Fruit fly (Drosophila melanogaster) whole organism, wandering third instar larva: ENCODE measurements around the gene ttk.
A peak's percentile ranks its signal among the peaks of the same experiment; 100 is the strongest.

Experiments used
- Abd-B ChIP-seq: fragments of >200 bp; optimal IDR thresholded peaks from 2 replicates; lab custom pipeline; 2017; ENCODE audit warnings: missing biosample characterization, missing genetic modification characterization
- CG32264 ChIP-seq: fragments of 200-800 bp; sonication (Bioruptor generic); optimal IDR thresholded peaks from 2 replicates; lab custom pipeline; 2016; ENCODE audit warnings: missing biosample characterization, missing genetic modification characterization
- CrebA ChIP-seq: fragments of 200-800 bp; sonication (Bioruptor generic); optimal IDR thresholded peaks from 2 replicates; lab custom pipeline; 2016; ENCODE audit warnings: missing biosample characterization, mild to moderate bottlenecking, missing genetic modification characterization, borderline replicate concordance
- Dfd ChIP-seq: fragments of >200 bp; optimal IDR thresholded peaks from 2 replicates; lab custom pipeline; 2017; ENCODE audit warnings: missing biosample characterization, missing genetic modification characterization
- Dif ChIP-seq: fragments of 200-275, 200-300 bp; sonication (Bioruptor generic); optimal IDR thresholded peaks from 2 replicates; lab custom pipeline; 2018; ENCODE audit warnings: missing biosample characterization, missing genetic modification characterization; ENCODE audit not compliant: partially characterized antibody
- GATAd ChIP-seq: sonication (Bioruptor generic); optimal IDR thresholded peaks from 2 replicates; lab custom pipeline; 2016; ENCODE audit warnings: missing biosample characterization, missing genetic modification characterization
- HLH106 ChIP-seq: fragments of 200-800 bp; optimal IDR thresholded peaks from 3 replicates; lab custom pipeline; 2019; ENCODE audit warnings: missing biosample characterization, mild to moderate bottlenecking, missing genetic modification characterization, moderate library complexity
- Hnf4 ChIP-seq: fragments of 200-800 bp; sonication (Bioruptor generic); optimal IDR thresholded peaks from 2 replicates; lab custom pipeline; 2016; ENCODE audit warnings: missing biosample characterization, mild to moderate bottlenecking, missing genetic modification characterization
- Hr78 ChIP-seq: fragments of >200 bp; optimal IDR thresholded peaks from 2 replicates; lab custom pipeline; 2017; ENCODE audit warnings: missing biosample characterization, missing genetic modification characterization
- Hr83 ChIP-seq: fragments of 200-300 bp; sonication (Bioruptor generic); optimal IDR thresholded peaks from 2 replicates; lab custom pipeline; 2016; ENCODE audit warnings: missing biosample characterization, mild to moderate bottlenecking, missing genetic modification characterization, moderate library complexity; ENCODE audit not compliant: poor library complexity, severe bottlenecking
- Jra ChIP-seq: sonication (Bioruptor generic); optimal IDR thresholded peaks from 2 replicates; lab custom pipeline; 2016; ENCODE audit warnings: missing biosample characterization, missing genetic modification characterization
- N ChIP-seq: fragments of >200 bp; optimal IDR thresholded peaks from 2 replicates; lab custom pipeline; 2018; ENCODE audit warnings: missing biosample characterization, missing external identifiers, missing genetic modification characterization
- Rel ChIP-seq, 2 experiments: fragments of 200-800 bp; sonication (Bioruptor generic) in 1 of 2; optimal IDR thresholded peaks; 2 replicates in 1 of 2; 3 replicates in 1 of 2; lab custom pipeline; 2016 to 2019; ENCODE audit warnings: mild to moderate bottlenecking in 2 of 2, missing biosample characterization in 2 of 2, missing genetic modification characterization in 2 of 2, moderate library complexity in 1 of 2
- Sp1 ChIP-seq: fragments of 200-800 bp; sonication (Bioruptor generic); optimal IDR thresholded peaks from 3 replicates; lab custom pipeline; 2019; ENCODE audit warnings: missing biosample characterization, mild to moderate bottlenecking, missing genetic modification characterization, moderate library complexity
- Vsx2 ChIP-seq: fragments of 200-300, 225-300 bp; sonication (Bioruptor generic); optimal IDR thresholded peaks from 2 replicates; lab custom pipeline; 2018; ENCODE audit warnings: missing biosample characterization, missing genetic modification characterization; ENCODE audit not compliant: partially characterized antibody
- br ChIP-seq: fragments of 200-800 bp; sonication (Bioruptor generic); optimal IDR thresholded peaks from 2 replicates; lab custom pipeline; 2016; ENCODE audit warnings: missing biosample characterization, missing genetic modification characterization
- dl ChIP-seq, 2 experiments: fragments of 175-275, 200-275 bp in 1 of 2; fragments of 200-275 bp in 1 of 2; sonication (Bioruptor generic); optimal IDR thresholded peaks; lab custom pipeline; 2018; ENCODE audit warnings: mild to moderate bottlenecking in 2 of 2, missing biosample characterization in 2 of 2, missing genetic modification characterization in 2 of 2, moderate library complexity in 2 of 2; ENCODE audit not compliant: partially characterized antibody in 2 of 2, insufficient read depth in 1 of 2
- dmrt93B ChIP-seq: fragments of 200-800 bp; sonication (Bioruptor generic); optimal IDR thresholded peaks from 2 replicates; lab custom pipeline; 2018; ENCODE audit warnings: missing biosample characterization, mild to moderate bottlenecking, missing genetic modification characterization
- dsf ChIP-seq: sonication (Bioruptor generic); optimal IDR thresholded peaks from 2 replicates; lab custom pipeline; 2016; ENCODE audit warnings: missing biosample characterization, missing genetic modification characterization, borderline replicate concordance
- ey ChIP-seq: fragments of 200-800 bp; sonication (Bioruptor generic); optimal IDR thresholded peaks from 2 replicates; lab custom pipeline; 2016; ENCODE audit warnings: missing biosample characterization, missing genetic modification characterization
- foxo ChIP-seq, 2 experiments: fragments of 200-800 bp; sonication (Bioruptor generic); optimal IDR thresholded peaks; 2 replicates in 1 of 2; 3 replicates in 1 of 2; lab custom pipeline; 2016 to 2017; ENCODE audit warnings: missing biosample characterization in 2 of 2, missing genetic modification characterization in 2 of 2
- fru ChIP-seq: fragments of 200-800 bp; sonication (Bioruptor generic); optimal IDR thresholded peaks from 3 replicates; lab custom pipeline; 2016; ENCODE audit warnings: missing biosample characterization, mild to moderate bottlenecking, missing genetic modification characterization
- h ChIP-seq: fragments of 200-800 bp; sonication (Bioruptor generic); optimal IDR thresholded peaks from 3 replicates; lab custom pipeline; 2016; ENCODE audit warnings: missing biosample characterization, mild to moderate bottlenecking, missing genetic modification characterization
- jim ChIP-seq: fragments of 175-275, 200-325 bp; sonication (Bioruptor generic); optimal IDR thresholded peaks from 2 replicates; lab custom pipeline; 2016; ENCODE audit warnings: missing biosample characterization, mild to moderate bottlenecking, missing genetic modification characterization
- lola ChIP-seq: fragments of >200 bp; optimal IDR thresholded peaks from 2 replicates; lab custom pipeline; 2017; ENCODE audit warnings: missing biosample characterization, missing genetic modification characterization
- pan ChIP-seq: fragments of >200 bp; optimal IDR thresholded peaks from 2 replicates; lab custom pipeline; 2017
- psq ChIP-seq: fragments of 200-800 bp; sonication (Bioruptor generic); optimal IDR thresholded peaks from 3 replicates; lab custom pipeline; 2017; ENCODE audit warnings: missing biosample characterization, mild to moderate bottlenecking, missing genetic modification characterization, moderate library complexity
- rgr ChIP-seq: fragments of 200-800 bp; sonication (Bioruptor generic); optimal IDR thresholded peaks from 3 replicates; lab custom pipeline; 2016; ENCODE audit warnings: missing biosample characterization, mild to moderate bottlenecking, missing genetic modification characterization
- sage ChIP-seq: fragments of 200-800 bp; sonication (Bioruptor generic); optimal IDR thresholded peaks from 2 replicates; lab custom pipeline; 2016; ENCODE audit warnings: missing biosample characterization, mild to moderate bottlenecking, missing genetic modification characterization
- woc ChIP-seq: sonication (Bioruptor generic); optimal IDR thresholded peaks from 2 replicates; lab custom pipeline; 2016; ENCODE audit warnings: missing biosample characterization, mild to moderate bottlenecking, missing genetic modification characterization

ttk gene

dm6 chr3R:31704524-31705215 lies 9.0 kb upstream of the ttk start:
- no peak for TF ChIP-seq dmrt93B (GFP tag; lab: Kevin White, UChicago)
- no peak for TF ChIP-seq fru (GFP tag; lab: Kevin White, UChicago)
- no peak for TF ChIP-seq dsf (GFP tag; lab: Kevin White, UChicago)
- TF ChIP-seq br (GFP tag; lab: Kevin White, UChicago), result no peak
- TF ChIP-seq Hr83 (GFP tag; lab: Kevin White, UChicago), result no peak

DNA sequence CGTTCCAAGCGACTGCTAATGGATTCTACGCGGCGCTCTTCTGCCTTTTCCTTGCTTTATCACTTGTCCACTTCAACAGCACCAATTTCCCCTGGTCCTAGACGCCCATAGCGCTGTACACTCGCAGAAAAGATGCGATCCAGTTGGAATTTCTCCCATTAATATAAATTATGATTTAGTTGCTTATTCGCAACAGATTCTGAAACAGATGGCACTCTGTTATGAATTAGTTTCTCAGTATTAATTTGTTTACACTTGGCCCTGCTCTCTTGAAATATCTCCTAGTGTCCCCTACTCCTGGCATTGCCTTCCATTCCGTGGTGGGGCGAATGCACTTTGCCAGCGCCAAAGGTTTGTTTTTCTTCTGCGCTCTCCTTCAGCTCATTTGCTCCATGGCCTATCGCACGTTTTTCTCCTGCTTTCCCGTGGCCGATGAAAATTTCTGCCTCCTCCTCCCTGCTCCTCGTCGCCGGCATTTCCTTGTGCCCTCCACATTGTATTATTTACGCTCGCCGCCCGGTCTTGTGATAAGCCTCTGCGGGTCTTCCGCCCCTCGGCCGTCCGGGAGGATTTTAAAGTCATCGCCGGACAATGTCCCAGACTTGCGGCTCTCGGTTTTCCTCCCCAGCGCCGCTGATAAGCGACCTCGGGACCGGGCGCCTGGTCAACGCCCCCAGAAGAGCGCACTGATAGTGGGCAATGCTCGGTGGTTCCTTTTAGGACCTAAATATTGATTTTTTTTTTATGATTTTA lies 7.3 kb upstream of the ttk start:
- TF ChIP-seq dmrt93B (GFP tag; lab: Kevin White, UChicago) (no peak), Hr83 (GFP tag; lab: Kevin White, UChicago) (no peak), br (GFP tag; lab: Kevin White, UChicago) (no peak), woc (no peak), HLH106 (no peak), sage (GFP tag; lab: Kevin White, UChicago) (no peak), Jra (no peak), Hr78 (no peak), psq (GFP tag; lab: Kevin White, UChicago) (no peak), Dfd (GFP tag; lab: Kevin White, UChicago) (no peak), ey (no peak), N (GFP tag; lab: Kevin White, UChicago) (no peak), CG32264 (GFP tag; lab: Kevin White, UChicago) (no peak), CrebA (no peak)

DNA sequence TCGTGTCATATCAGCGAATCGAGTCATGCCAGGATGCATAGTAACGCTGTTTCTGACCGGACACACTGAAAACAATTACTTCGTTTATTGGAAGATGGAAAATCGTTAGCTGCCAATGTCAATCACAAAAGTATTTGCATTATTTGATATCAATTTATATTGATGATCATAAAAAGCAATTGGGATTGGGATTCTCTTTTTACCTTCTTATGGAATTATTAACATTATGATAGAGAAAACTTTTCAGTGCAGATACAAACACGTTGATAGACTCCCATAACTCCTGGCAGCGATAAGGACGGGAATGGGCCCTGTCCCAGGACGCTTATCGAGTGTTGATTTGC lies 6.8 kb upstream of the ttk start:
- TF ChIP-seq CG32264 (GFP tag; lab: Kevin White, UChicago), result no peak
- no peak for TF ChIP-seq Hr83 (GFP tag; lab: Kevin White, UChicago)
- TF ChIP-seq woc, result no peak
- TF ChIP-seq Abd-B (GFP tag; lab: Kevin White, UChicago), result no peak
- TF ChIP-seq pan (lab: Kevin White, UChicago), result no peak
- TF ChIP-seq dsf (GFP tag; lab: Kevin White, UChicago), result no peak
- TF ChIP-seq Vsx2, result no peak
- TF ChIP-seq Dif (GFP tag; lab: Kevin White, UChicago), result no peak
- TF ChIP-seq sage (GFP tag; lab: Kevin White, UChicago), result no peak
- TF ChIP-seq lola (GFP tag; lab: Kevin White, UChicago), result no peak
- TF ChIP-seq Hnf4 (GFP tag; lab: Kevin White, UChicago), result no peak
- no peak for TF ChIP-seq GATAd (GFP tag; lab: Kevin White, UChicago)
- TF ChIP-seq dl (GFP tag; optimal IDR thresholded peaks at IDR 0.05; lab: Kevin White, UChicago; ENCODE audit: insufficient read depth in 1 of 2, partially characterized antibody in 2 of 2), result no peak
- no peak for TF ChIP-seq HLH106
- TF ChIP-seq CrebA, result no peak
- no peak for TF ChIP-seq jim (GFP tag; lab: Kevin White, UChicago)
- TF ChIP-seq Sp1 (GFP tag; lab: Kevin White, UChicago), result no peak
- no peak for TF ChIP-seq ey
- TF ChIP-seq Dfd (GFP tag; lab: Kevin White, UChicago), result no peak

- TF ChIP-seq CG32264 (GFP tag; lab: Kevin White, UChicago) (no peak), Hr83 (GFP tag; lab: Kevin White, UChicago) (no peak), Dfd (GFP tag; lab: Kevin White, UChicago) (no peak)
- TF ChIP-seq, all 38 proteins: peak for 0
These were observed 5.4 kb upstream of the ttk start, which contains the start of gene CG42693 for dm6 chr3R:31708240-31708639. Gene CG42693, minus strand, starts transcription at chr3R:31708340.

dm6 chr3R:31709142-31709541 lies 4.5 kb upstream of the ttk start:
- peak; percentile 40 for TF ChIP-seq HLH106
- no peak for TF ChIP-seq Rel (GFP tag; optimal IDR thresholded peaks at IDR 0.05; lab: Kevin White, UChicago)
- TF ChIP-seq Rel (tag; optimal IDR thresholded peaks at IDR 0.05; lab: Kevin White, UChicago), result no peak
- no peak for TF ChIP-seq psq (GFP tag; lab: Kevin White, UChicago)
- peak; percentile 39 for TF ChIP-seq rgr (GFP tag; lab: Kevin White, UChicago)
- peak; percentile 22 for TF ChIP-seq fru (GFP tag; lab: Kevin White, UChicago)
- TF ChIP-seq br (GFP tag; lab: Kevin White, UChicago), result no peak
- peak; percentile 0 for TF ChIP-seq Sp1 (GFP tag; lab: Kevin White, UChicago)
- peak in 1 of 2 experiments; percentile 49 for TF ChIP-seq foxo (GFP tag; optimal IDR thresholded peaks at IDR 0.05; lab: Kevin White, UChicago)
- TF ChIP-seq dl (GFP tag; optimal IDR thresholded peaks at IDR 0.05; lab: Kevin White, UChicago; ENCODE audit: insufficient read depth in 1 of 2, partially characterized antibody in 2 of 2), result no peak
- peak; percentile 54 for TF ChIP-seq h (GFP tag; lab: Kevin White, UChicago)
- peak; percentile 35 for TF ChIP-seq ey
- no peak for TF ChIP-seq Vsx2
